Fruit fly (Drosophila melanogaster) whole organism, wandering third instar larva: ENCODE measurements around the gene Atat.
A peak's percentile ranks its signal among the peaks of the same experiment; 100 is the strongest.

Experiments used
- Abd-B ChIP-seq: fragments of >200 bp; optimal IDR thresholded peaks from 2 replicates; lab custom pipeline; 2017; ENCODE audit warnings: missing biosample characterization, missing genetic modification characterization
- CG32264 ChIP-seq: fragments of 200-800 bp; sonication (Bioruptor generic); optimal IDR thresholded peaks from 2 replicates; lab custom pipeline; 2016; ENCODE audit warnings: missing biosample characterization, missing genetic modification characterization
- CG9705 ChIP-seq: fragments of 200-800 bp; sonication (Bioruptor generic); optimal IDR thresholded peaks from 2 replicates; lab custom pipeline; 2018; ENCODE audit warnings: missing biosample characterization, mild to moderate bottlenecking, missing genetic modification characterization
- CrebA ChIP-seq: fragments of 200-800 bp; sonication (Bioruptor generic); optimal IDR thresholded peaks from 2 replicates; lab custom pipeline; 2016; ENCODE audit warnings: missing biosample characterization, mild to moderate bottlenecking, missing genetic modification characterization, borderline replicate concordance
- Dfd ChIP-seq: fragments of >200 bp; optimal IDR thresholded peaks from 2 replicates; lab custom pipeline; 2017; ENCODE audit warnings: missing biosample characterization, missing genetic modification characterization
- Dif ChIP-seq: fragments of 200-275, 200-300 bp; sonication (Bioruptor generic); optimal IDR thresholded peaks from 2 replicates; lab custom pipeline; 2018; ENCODE audit warnings: missing biosample characterization, missing genetic modification characterization; ENCODE audit not compliant: partially characterized antibody
- Hnf4 ChIP-seq: fragments of 200-800 bp; sonication (Bioruptor generic); optimal IDR thresholded peaks from 2 replicates; lab custom pipeline; 2016; ENCODE audit warnings: missing biosample characterization, mild to moderate bottlenecking, missing genetic modification characterization
- Hr78 ChIP-seq: fragments of >200 bp; optimal IDR thresholded peaks from 2 replicates; lab custom pipeline; 2017; ENCODE audit warnings: missing biosample characterization, missing genetic modification characterization
- Hr83 ChIP-seq: fragments of 200-300 bp; sonication (Bioruptor generic); optimal IDR thresholded peaks from 2 replicates; lab custom pipeline; 2016; ENCODE audit warnings: missing biosample characterization, mild to moderate bottlenecking, missing genetic modification characterization, moderate library complexity; ENCODE audit not compliant: poor library complexity, severe bottlenecking
- Jra ChIP-seq: sonication (Bioruptor generic); optimal IDR thresholded peaks from 2 replicates; lab custom pipeline; 2016; ENCODE audit warnings: missing biosample characterization, missing genetic modification characterization
- Mio ChIP-seq: sonication (Bioruptor generic); optimal IDR thresholded peaks from 2 replicates; lab custom pipeline; 2016; ENCODE audit warnings: missing biosample characterization, missing genetic modification characterization
- Myc ChIP-seq: fragments of >200 bp; optimal IDR thresholded peaks from 2 replicates; lab custom pipeline; 2017
- N ChIP-seq: fragments of >200 bp; optimal IDR thresholded peaks from 2 replicates; lab custom pipeline; 2018; ENCODE audit warnings: missing biosample characterization, missing external identifiers, missing genetic modification characterization
- OdsH ChIP-seq: fragments of 200-800 bp; sonication (Bioruptor generic); optimal IDR thresholded peaks from 2 replicates; lab custom pipeline; 2016; ENCODE audit warnings: missing biosample characterization, mild to moderate bottlenecking, missing genetic modification characterization
- Rel ChIP-seq, 2 experiments: fragments of 200-800 bp; sonication (Bioruptor generic) in 1 of 2; optimal IDR thresholded peaks; 2 replicates in 1 of 2; 3 replicates in 1 of 2; lab custom pipeline; 2016 to 2019; ENCODE audit warnings: mild to moderate bottlenecking in 2 of 2, missing biosample characterization in 2 of 2, missing genetic modification characterization in 2 of 2, moderate library complexity in 1 of 2
- Sp1 ChIP-seq: fragments of 200-800 bp; sonication (Bioruptor generic); optimal IDR thresholded peaks from 3 replicates; lab custom pipeline; 2019; ENCODE audit warnings: missing biosample characterization, mild to moderate bottlenecking, missing genetic modification characterization, moderate library complexity
- Vsx2 ChIP-seq: fragments of 200-300, 225-300 bp; sonication (Bioruptor generic); optimal IDR thresholded peaks from 2 replicates; lab custom pipeline; 2018; ENCODE audit warnings: missing biosample characterization, missing genetic modification characterization; ENCODE audit not compliant: partially characterized antibody
- br ChIP-seq: fragments of 200-800 bp; sonication (Bioruptor generic); optimal IDR thresholded peaks from 2 replicates; lab custom pipeline; 2016; ENCODE audit warnings: missing biosample characterization, missing genetic modification characterization
- brk ChIP-seq: fragments of 200-800 bp; sonication (Bioruptor generic); optimal IDR thresholded peaks from 2 replicates; lab custom pipeline; 2016; ENCODE audit warnings: missing biosample characterization, mild to moderate bottlenecking, missing genetic modification characterization
- dl ChIP-seq, 2 experiments: fragments of 175-275, 200-275 bp in 1 of 2; fragments of 200-275 bp in 1 of 2; sonication (Bioruptor generic); optimal IDR thresholded peaks; lab custom pipeline; 2018; ENCODE audit warnings: mild to moderate bottlenecking in 2 of 2, missing biosample characterization in 2 of 2, missing genetic modification characterization in 2 of 2, moderate library complexity in 2 of 2; ENCODE audit not compliant: partially characterized antibody in 2 of 2, insufficient read depth in 1 of 2
- dmrt93B ChIP-seq: fragments of 200-800 bp; sonication (Bioruptor generic); optimal IDR thresholded peaks from 2 replicates; lab custom pipeline; 2018; ENCODE audit warnings: missing biosample characterization, mild to moderate bottlenecking, missing genetic modification characterization
- dsf ChIP-seq: sonication (Bioruptor generic); optimal IDR thresholded peaks from 2 replicates; lab custom pipeline; 2016; ENCODE audit warnings: missing biosample characterization, missing genetic modification characterization, borderline replicate concordance
- ey ChIP-seq: fragments of 200-800 bp; sonication (Bioruptor generic); optimal IDR thresholded peaks from 2 replicates; lab custom pipeline; 2016; ENCODE audit warnings: missing biosample characterization, missing genetic modification characterization
- foxo ChIP-seq, 2 experiments: fragments of 200-800 bp; sonication (Bioruptor generic); optimal IDR thresholded peaks; 2 replicates in 1 of 2; 3 replicates in 1 of 2; lab custom pipeline; 2016 to 2017; ENCODE audit warnings: missing biosample characterization in 2 of 2, missing genetic modification characterization in 2 of 2
- fru ChIP-seq: fragments of 200-800 bp; sonication (Bioruptor generic); optimal IDR thresholded peaks from 3 replicates; lab custom pipeline; 2016; ENCODE audit warnings: missing biosample characterization, mild to moderate bottlenecking, missing genetic modification characterization
- h ChIP-seq: fragments of 200-800 bp; sonication (Bioruptor generic); optimal IDR thresholded peaks from 3 replicates; lab custom pipeline; 2016; ENCODE audit warnings: missing biosample characterization, mild to moderate bottlenecking, missing genetic modification characterization
- jim ChIP-seq: fragments of 175-275, 200-325 bp; sonication (Bioruptor generic); optimal IDR thresholded peaks from 2 replicates; lab custom pipeline; 2016; ENCODE audit warnings: missing biosample characterization, mild to moderate bottlenecking, missing genetic modification characterization
- lola ChIP-seq: fragments of >200 bp; optimal IDR thresholded peaks from 2 replicates; lab custom pipeline; 2017; ENCODE audit warnings: missing biosample characterization, missing genetic modification characterization
- pan ChIP-seq: fragments of >200 bp; optimal IDR thresholded peaks from 2 replicates; lab custom pipeline; 2017
- sage ChIP-seq: fragments of 200-800 bp; sonication (Bioruptor generic); optimal IDR thresholded peaks from 2 replicates; lab custom pipeline; 2016; ENCODE audit warnings: missing biosample characterization, mild to moderate bottlenecking, missing genetic modification characterization
- tai ChIP-seq: sonication (Bioruptor generic); optimal IDR thresholded peaks from 2 replicates; lab custom pipeline; 2016; ENCODE audit warnings: missing biosample characterization, missing genetic modification characterization
- usp ChIP-seq: fragments of >200 bp; optimal IDR thresholded peaks from 2 replicates; lab custom pipeline; 2017; ENCODE audit warnings: missing biosample characterization, missing genetic modification characterization
- woc ChIP-seq: sonication (Bioruptor generic); optimal IDR thresholded peaks from 2 replicates; lab custom pipeline; 2016; ENCODE audit warnings: missing biosample characterization, mild to moderate bottlenecking, missing genetic modification characterization

Atat gene

DNA sequence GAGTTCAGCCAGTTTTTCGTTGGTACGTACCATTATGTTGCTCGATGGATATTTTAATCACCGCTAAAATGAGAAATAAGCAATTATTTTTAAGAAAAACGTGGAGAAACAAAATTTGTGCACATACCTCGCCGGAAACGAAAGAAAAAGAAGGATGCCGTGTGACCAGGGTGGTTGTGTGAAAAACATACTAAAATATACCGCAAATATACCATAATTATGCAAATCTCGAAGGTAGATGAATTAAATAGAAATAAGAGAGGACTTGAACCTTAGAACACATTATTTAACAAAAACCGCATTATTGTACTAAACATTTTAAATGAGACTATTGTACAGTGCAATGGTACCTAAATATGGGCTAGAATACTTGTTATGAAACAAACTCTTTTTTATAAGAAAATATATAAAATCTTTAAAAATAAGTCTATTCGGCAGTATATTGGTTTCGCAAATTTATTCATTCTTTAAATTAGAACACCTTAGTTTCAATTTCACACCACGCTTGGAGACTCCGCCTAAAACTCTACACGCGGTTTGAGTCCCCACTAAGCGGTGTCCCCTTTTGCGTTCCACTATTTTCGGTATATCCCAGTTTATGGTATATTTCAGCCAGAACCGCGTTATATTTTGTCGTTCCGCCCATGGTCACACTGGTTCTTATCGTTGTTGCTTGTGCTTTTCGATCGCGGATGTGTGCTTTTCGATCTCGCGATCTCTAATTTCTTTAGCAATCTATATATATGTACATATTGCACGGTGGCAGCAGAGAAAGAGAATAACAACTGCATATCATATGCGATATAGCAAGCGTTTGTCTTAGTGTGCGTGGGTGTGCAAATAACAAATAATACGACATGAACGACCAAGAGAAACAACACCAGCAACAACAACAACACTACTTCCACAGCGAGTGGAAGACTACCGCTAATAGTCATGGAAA lies 3.4 kb upstream of the Atat start, which contains the start of the genes RpS17 and MTF-1 (continued):
- TF ChIP-seq dmrt93B (GFP tag; lab: Kevin White, UChicago) (peak; percentile 28), Sp1 (GFP tag; lab: Kevin White, UChicago) (peak; percentile 76), N (GFP tag; lab: Kevin White, UChicago) (no peak), Hnf4 (GFP tag; lab: Kevin White, UChicago) (peak; percentile 38), ey (GFP tag; lab: Kevin White, UChicago) (no peak), tai (GFP tag; lab: Kevin White, UChicago) (no peak), Hr78 (GFP tag; lab: Kevin White, UChicago) (no peak), Dif (no peak), usp (no peak), fru (GFP tag; lab: Kevin White, UChicago) (peak; percentile 22), h (GFP tag; lab: Kevin White, UChicago) (peak; percentile 31), dsf (peak; percentile 9), Myc (lab: Kevin White, UChicago) (peak; percentile 93), sage (GFP tag; lab: Kevin White, UChicago) (peak; percentile 20), Mio (peak; percentile 21)
- TF ChIP-seq, all 38 proteins: peak for 20

DNA sequence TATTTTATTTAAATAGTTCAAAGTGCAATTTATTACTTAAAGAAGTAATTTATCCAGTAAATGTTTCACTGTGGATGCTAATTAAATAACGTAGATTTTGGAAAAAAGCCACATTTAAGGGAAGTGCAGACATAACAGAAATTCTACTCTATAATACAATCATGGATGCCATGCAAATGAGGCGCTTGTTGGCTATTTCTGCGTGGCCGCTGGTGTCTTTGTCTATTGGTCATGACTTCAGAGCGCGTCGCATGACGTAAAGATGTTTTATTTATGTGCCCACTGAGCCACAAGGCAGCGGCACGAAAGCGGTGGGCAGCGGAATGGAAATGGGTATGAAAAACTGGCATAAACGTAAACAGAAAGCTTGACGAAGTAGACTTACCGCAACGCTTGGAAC lies 720 bp downstream of the Atat start:
- TF ChIP-seq Vsx2 (no peak), Hr78 (GFP tag; lab: Kevin White, UChicago) (no peak), CrebA (GFP tag; lab: Kevin White, UChicago) (no peak), jim (no peak)

DNA sequence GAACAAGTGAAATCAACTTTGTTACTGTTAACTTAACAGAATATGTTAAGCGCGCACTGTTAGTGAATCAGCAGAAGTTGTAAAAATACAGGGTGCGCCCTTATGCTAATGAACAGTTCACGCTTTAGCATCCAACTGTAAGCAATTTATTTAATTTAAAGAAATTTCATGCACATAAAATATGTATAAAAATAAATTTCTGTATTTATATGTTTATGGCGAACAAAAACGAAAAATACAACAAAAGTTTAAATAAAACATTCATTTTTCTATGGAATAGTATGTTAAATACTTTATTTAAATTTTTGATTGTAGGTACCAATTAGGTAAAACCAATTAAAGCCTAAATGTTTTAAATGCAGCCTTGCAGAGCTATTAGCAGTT lies 2.0 kb downstream of the Atat start:
- TF ChIP-seq Abd-B (no peak), N (GFP tag; lab: Kevin White, UChicago) (no peak), OdsH (GFP tag; lab: Kevin White, UChicago) (peak; percentile 8), tai (GFP tag; lab: Kevin White, UChicago) (no peak), Dif (no peak), usp (no peak), Sp1 (GFP tag; lab: Kevin White, UChicago) (peak; percentile 4), brk (peak; percentile 62), sage (GFP tag; lab: Kevin White, UChicago) (peak; percentile 8), foxo (GFP tag; optimal IDR thresholded peaks at IDR 0.05; lab: Kevin White, UChicago) (peak in 1 of 2 experiments; percentile 14)

DNA sequence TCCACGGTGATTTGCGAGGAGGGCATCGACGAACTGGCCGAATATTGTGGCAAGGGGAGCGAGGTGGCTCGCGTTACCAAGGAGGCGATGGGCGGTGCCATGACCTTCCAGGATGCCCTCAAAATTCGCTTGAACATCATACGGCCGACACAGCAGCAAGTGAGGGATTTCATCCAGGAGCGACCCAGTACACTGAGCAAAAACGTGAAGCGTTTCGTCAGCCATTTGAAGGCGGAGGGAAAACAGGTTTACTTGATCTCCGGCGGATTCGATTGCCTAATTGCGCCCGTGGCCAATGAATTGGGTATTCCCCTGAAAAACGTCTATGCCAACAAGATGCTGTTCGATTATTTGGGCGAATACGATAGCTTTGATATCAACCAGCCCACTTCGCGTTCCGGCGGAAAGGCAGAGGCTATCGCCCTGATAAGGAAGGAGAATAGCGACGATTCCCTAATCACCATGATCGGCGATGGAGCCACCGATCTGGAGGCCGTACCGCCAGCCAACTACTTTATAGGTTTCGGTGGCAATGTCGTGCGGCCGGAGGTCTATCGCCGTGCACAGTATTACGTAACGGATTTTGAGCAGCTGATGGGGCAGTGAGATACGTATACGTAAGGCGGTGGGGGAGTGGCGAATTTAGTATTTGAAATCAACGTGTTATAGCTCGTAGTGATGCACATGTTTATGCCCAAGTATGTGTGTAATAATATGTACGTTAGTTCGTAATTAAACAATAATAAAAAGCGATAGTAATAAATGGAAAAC lies 2.6 kb downstream of the Atat start:
- TF ChIP-seq fru (GFP tag; lab: Kevin White, UChicago) (no peak), Rel (GFP tag; optimal IDR thresholded peaks at IDR 0.05; lab: Kevin White, UChicago) (no peak), Rel (tag; optimal IDR thresholded peaks at IDR 0.05; lab: Kevin White, UChicago) (peak; percentile 76), Mio (no peak)

DNA sequence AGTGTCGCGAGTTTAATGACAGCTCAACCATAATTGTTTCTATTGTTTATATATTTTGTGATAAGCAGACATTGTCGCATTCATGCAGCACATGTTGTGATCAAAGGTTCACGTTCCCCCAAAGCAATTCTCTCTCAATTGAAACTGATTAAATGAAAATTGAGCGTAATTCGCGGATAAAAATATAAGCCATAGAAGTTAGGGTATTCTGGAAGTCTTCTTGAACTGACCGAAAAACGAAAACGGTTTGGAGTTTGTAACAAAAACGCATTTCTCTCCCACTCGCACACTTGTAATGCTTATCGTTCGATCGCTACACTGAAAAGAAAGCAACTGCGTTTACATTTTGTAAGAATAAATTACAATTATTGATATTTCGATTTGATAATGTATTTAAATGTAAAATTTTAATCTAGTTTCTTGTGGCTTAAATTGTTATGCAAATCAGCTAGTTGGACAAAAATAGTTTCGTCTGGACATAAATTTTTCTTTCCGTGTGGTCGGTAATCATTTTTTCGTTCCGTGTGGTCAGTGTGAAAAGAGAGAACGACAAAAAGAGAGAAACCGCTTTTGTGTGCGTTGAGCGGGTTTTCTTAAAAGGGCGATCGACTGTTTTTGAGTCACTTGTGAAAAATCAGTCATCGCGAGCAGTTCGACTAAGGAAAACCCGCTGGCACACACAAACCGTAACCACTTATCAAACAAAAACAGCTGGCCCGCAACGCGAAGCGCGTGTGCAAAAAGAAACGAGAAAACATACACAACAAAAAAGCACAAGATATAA lies 3.7 kb downstream of the Atat start, which contains the start of gene aay:
Gene aay, plus strand, starts transcription at position 618 of the 784 bp plus-strand sequence.
- TF ChIP-seq lola (no peak), woc (GFP tag; lab: Kevin White, UChicago) (peak; percentile 95), jim (no peak), Hr83 (no peak), dsf (peak; percentile 93), usp (no peak), foxo (GFP tag; optimal IDR thresholded peaks at IDR 0.05; lab: Kevin White, UChicago) (peak; percentile 94 to 99), sage (GFP tag; lab: Kevin White, UChicago) (peak; percentile 97), fru (GFP tag; lab: Kevin White, UChicago) (peak; percentile 99), CG32264 (peak; percentile 98), Mio (peak; percentile 76), OdsH (GFP tag; lab: Kevin White, UChicago) (peak; percentile 98), ey (GFP tag; lab: Kevin White, UChicago) (peak; percentile 98), CG9705 (GFP tag; lab: Kevin White, UChicago) (peak; percentile 95), Rel (GFP tag; optimal IDR thresholded peaks at IDR 0.05; lab: Kevin White, UChicago) (peak; percentile 96), Rel (tag; optimal IDR thresholded peaks at IDR 0.05; lab: Kevin White, UChicago) (peak; percentile 82), Hnf4 (GFP tag; lab: Kevin White, UChicago) (peak; percentile 96), dl (GFP tag; optimal IDR thresholded peaks at IDR 0.05; lab: Kevin White, UChicago; ENCODE audit: insufficient read depth in 1 of 2, partially characterized antibody in 2 of 2) (no peak), brk (peak; percentile 95), Abd-B (no peak), Jra (peak; percentile 97), CrebA (GFP tag; lab: Kevin White, UChicago) (no peak), Vsx2 (no peak), pan (no peak), Sp1 (GFP tag; lab: Kevin White, UChicago) (peak; percentile 98), Dfd (GFP tag; lab: Kevin White, UChicago) (peak; percentile 94), N (GFP tag; lab: Kevin White, UChicago) (no peak), br (GFP tag; lab: Kevin White, UChicago) (peak; percentile 99)
